Fruit fly (Drosophila melanogaster) whole organism, wandering third instar larva: ENCODE results near the gene Ubc84D.

Experiments
- Myc ChIP-seq: fragments of >200 bp; optimal IDR thresholded peaks from 2 replicates; lab custom pipeline; 2017
- h ChIP-seq: fragments of 200-800 bp; sonication (Bioruptor generic); optimal IDR thresholded peaks from 3 replicates; lab custom pipeline; 2016; ENCODE audit warnings: missing biosample characterization, mild to moderate bottlenecking, missing genetic modification characterization
- pan ChIP-seq: fragments of >200 bp; optimal IDR thresholded peaks from 2 replicates; lab custom pipeline; 2017
- sage ChIP-seq: fragments of 200-800 bp; sonication (Bioruptor generic); optimal IDR thresholded peaks from 2 replicates; lab custom pipeline; 2016; ENCODE audit warnings: missing biosample characterization, mild to moderate bottlenecking, missing genetic modification characterization

dm6 chr3R:7523594-7523993 is 4.3 kb upstream of the Ubc84D start, which contains the start of gene alpha-Est7:
- TF ChIP-seq sage (GFP tag; lab: Kevin White, UChicago): no peak
- no peak for TF ChIP-seq Myc (lab: Kevin White, UChicago)
- TF ChIP-seq pan (lab: Kevin White, UChicago): no peak
- TF ChIP-seq h (GFP tag; lab: Kevin White, UChicago): no peak
